Worm (Caenorhabditis elegans) whole organism, L4/young adult: ENCODE measurements around the gene dyn-1.

Source experiments
- W03F9.2 ChIP-seq: fragments of 150-350 bp; optimal IDR thresholded peaks from 2 replicates; lab custom pipeline; 2014; ENCODE audit warnings: missing biosample characterization, missing genetic modification characterization
- him-1 ChIP-seq: sonication (generic microtip); optimal IDR thresholded peaks from 2 replicates; lab custom pipeline; 2016; ENCODE audit warnings: missing genotype, missing genetic modification reagents, missing genetic modification characterization, missing compliant biosample characterization

DNA sequence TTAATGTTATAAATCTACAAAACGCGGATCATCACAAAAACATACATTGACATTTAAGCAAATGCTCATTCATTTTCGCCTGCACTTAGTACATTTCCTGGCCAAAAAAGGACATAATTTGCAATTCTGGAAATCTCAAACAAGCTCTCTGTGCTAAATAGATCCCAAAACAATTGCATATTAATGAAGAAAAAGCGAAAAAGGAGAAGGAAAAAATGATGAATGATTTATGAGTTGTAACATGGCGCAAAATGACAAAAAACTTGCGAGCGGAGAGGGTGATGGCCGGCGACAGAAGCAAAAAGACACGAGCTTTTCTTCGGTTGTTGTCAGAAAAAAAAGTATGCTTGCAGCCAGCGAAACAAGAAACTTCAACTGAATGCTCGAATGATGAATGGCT lies 13.8 kb upstream of the dyn-1 start:
- TF ChIP-seq him-1 (tag; lab: Kevin White, UChicago) = no peak
- no peak for TF ChIP-seq W03F9.2 (tag; lab: Kevin White, UChicago)
